Worm (Caenorhabditis elegans) whole organism, early embryonic: Measurements from ENCODE around the gene str-3.
A peak's percentile ranks its signal among the peaks of the same experiment; 100 is the strongest.

Source experiments
- B0310.2 ChIP-seq: sonication (generic microtip); optimal IDR thresholded peaks from 2 replicates; lab custom pipeline; 2016; ENCODE audit warnings: mild to moderate bottlenecking, missing genetic modification characterization, missing compliant biosample characterization
- F13C5.2 ChIP-seq: sonication (generic microtip); optimal IDR thresholded peaks from 2 replicates; lab custom pipeline; 2017; ENCODE audit warnings: mild to moderate bottlenecking, missing genetic modification characterization, inconsistent platforms, missing compliant biosample characterization
- aly-1 ChIP-seq: sonication (generic microtip); optimal IDR thresholded peaks from 2 replicates; lab custom pipeline; 2016; ENCODE audit warnings: missing genetic modification characterization, missing compliant biosample characterization
- ama-1 ChIP-seq: fragments of 150-350 bp; optimal IDR thresholded peaks from 2 replicates; lab custom pipeline; 2014
- ceh-13 ChIP-seq: fragments of 200-800 bp; sonication (Bioruptor generic); optimal IDR thresholded peaks from 2 replicates; lab custom pipeline; 2018; ENCODE audit warnings: mild to moderate bottlenecking, missing genetic modification characterization, missing compliant biosample characterization
- ceh-36 ChIP-seq: sonication (generic microtip); optimal IDR thresholded peaks from 2 replicates; lab custom pipeline; 2016; ENCODE audit warnings: missing genetic modification characterization, inconsistent platforms, missing compliant biosample characterization
- ets-7 ChIP-seq: sonication (generic microtip); optimal IDR thresholded peaks from 2 replicates; lab custom pipeline; 2016; ENCODE audit warnings: missing genotype, missing genetic modification characterization, missing compliant biosample characterization
- flt-1 ChIP-seq: fragments of 200-800 bp; sonication (Bioruptor generic); IDR thresholded peaks from 2 replicates; pipeline ENCODE4 v1.3.6; 2022; ENCODE audit warnings: missing genetic modification characterization, missing compliant biosample characterization
- hmbx-1 ChIP-seq: sonication (generic microtip); optimal IDR thresholded peaks from 2 replicates; lab custom pipeline; 2016; ENCODE audit warnings: mild to moderate bottlenecking, missing genetic modification characterization, missing compliant biosample characterization
- hmg-4 ChIP-seq: fragments of 200-800 bp; sonication (Bioruptor generic); optimal IDR thresholded peaks from 2 replicates; lab custom pipeline; 2018; ENCODE audit warnings: mild to moderate bottlenecking, missing genetic modification characterization, missing compliant biosample characterization
- hnd-1 ChIP-seq: sonication (generic microtip); optimal IDR thresholded peaks from 2 replicates; lab custom pipeline; 2016; ENCODE audit warnings: missing genetic modification characterization, missing compliant biosample characterization
- pes-1 ChIP-seq: fragments of 200-800 bp; sonication (Bioruptor generic); IDR thresholded peaks from 2 replicates; pipeline ENCODE4 v1.3.6; 2022; ENCODE audit warnings: missing genetic modification reagents, missing genetic modification characterization, missing compliant biosample characterization
- scrt-1 ChIP-seq: fragments of 200-800 bp; sonication (Bioruptor generic); IDR thresholded peaks from 2 replicates; pipeline ENCODE4 v1.3.6; 2022; ENCODE audit warnings: missing genetic modification characterization, missing compliant biosample characterization
- sea-1 ChIP-seq: fragments of 200-800 bp; sonication (Bioruptor generic); conservative IDR thresholded peaks from 2 replicates; pipeline ENCODE4 v1.3.6; 2022; ENCODE audit warnings: missing genetic modification characterization, missing compliant biosample characterization
- tbx-11 ChIP-seq: fragments of 200-800 bp; sonication (Bioruptor generic); IDR thresholded peaks from 2 replicates; pipeline ENCODE4 v1.3.6; 2022; ENCODE audit warnings: missing genetic modification characterization, missing compliant biosample characterization
- tbx-37 ChIP-seq: fragments of 200-800 bp; sonication (Bioruptor generic); conservative IDR thresholded peaks from 2 replicates; pipeline ENCODE4 v1.3.6; 2022; ENCODE audit warnings: missing genetic modification reagents, missing genetic modification characterization, missing compliant biosample characterization
- tra-4 ChIP-seq: sonication (generic microtip); optimal IDR thresholded peaks from 2 replicates; lab custom pipeline; 2017; ENCODE audit warnings: missing genetic modification characterization, missing compliant biosample characterization

The str-3 gene

ce11 chrIV:11100271-11100670 is at the start of gene str-3:
TSS of gene str-3 (minus strand) at chrIV:11100371.
- TF ChIP-seq F13C5.2 (tag; lab: Kevin White, UChicago) (no peak), hmg-4 (GFP tag; lab: Kevin White, UChicago) (no peak), B0310.2 (no peak)

- TF ChIP-seq F13C5.2 (tag; lab: Kevin White, UChicago) (peak; percentile 62), hmbx-1 (no peak), tbx-11 (GFP tag; lab: Robert Waterston, UW) (no peak), flt-1 (GFP tag; lab: Robert Waterston, UW) (0 out of 2 replicates have a peak, but pooled peaks have one; percentile 15), pes-1 (peak; percentile 50; the same call in 1 of the 2 replicates), hmg-4 (GFP tag; lab: Kevin White, UChicago) (no peak), B0310.2 (no peak), sea-1 (GFP tag; lab: Robert Waterston, UW) (no peak)
Observed at ce11 chrIV:11149454-11150163, 49.4 kb upstream of the str-3 start, which contains the start of the genes F01G4.6 and pfd-1. TSS of gene F01G4.6 (minus strand) at chrIV:11149504. TSS of gene pfd-1 (plus strand) at chrIV:11150113.

- TF ChIP-seq tbx-11 (GFP tag; lab: Robert Waterston, UW) (no peak), F13C5.2 (tag; lab: Kevin White, UChicago) (no peak), hmg-4 (GFP tag; lab: Kevin White, UChicago) (peak; percentile 31), ama-1 (lab: Kevin White, UChicago) (no peak), pes-1 (no peak), B0310.2 (no peak)
Observed at ce11 chrIV:11148788-11149366, 48.7 kb upstream of the str-3 start.

ce11 chrIV:11146962-11147470 is 46.8 kb upstream of the str-3 start, which contains the start of gene pigq-1:
TSS of gene pigq-1 (minus strand) at chrIV:11147247.
- TF ChIP-seq hnd-1 (tag; lab: Kevin White, UChicago) (no peak), tra-4 (tag; lab: Kevin White, UChicago) (no peak), hmg-4 (GFP tag; lab: Kevin White, UChicago) (no peak), ets-7 (tag; lab: Kevin White, UChicago) (no peak), aly-1 (tag; lab: Kevin White, UChicago) (no peak), ceh-13 (no peak), hmbx-1 (no peak)

ce11 chrIV:11146492-11146891 is 46.3 kb upstream of the str-3 start:
- TF ChIP-seq hmg-4 (GFP tag; lab: Kevin White, UChicago) (no peak), B0310.2 (no peak), sea-1 (GFP tag; lab: Robert Waterston, UW) (no peak), ceh-36 (tag; lab: Kevin White, UChicago) (no peak), ets-7 (tag; lab: Kevin White, UChicago) (no peak)

ce11 chrIV:11145929-11146339 is 45.8 kb upstream of the str-3 start:
- TF ChIP-seq F13C5.2 (tag; lab: Kevin White, UChicago) (no peak), tbx-11 (GFP tag; lab: Robert Waterston, UW) (no peak), B0310.2 (no peak), hnd-1 (tag; lab: Kevin White, UChicago) (no peak), ets-7 (tag; lab: Kevin White, UChicago) (no peak), flt-1 (GFP tag; lab: Robert Waterston, UW) (no peak), tra-4 (tag; lab: Kevin White, UChicago) (no peak), hmbx-1 (no peak), scrt-1 (GFP tag; lab: Robert Waterston, UW) (no peak), hmg-4 (GFP tag; lab: Kevin White, UChicago) (no peak), pes-1 (no peak)

- TF ChIP-seq flt-1 (GFP tag; lab: Robert Waterston, UW): no peak
- no peak for TF ChIP-seq B0310.2
- no peak for TF ChIP-seq hmg-4 (GFP tag; lab: Kevin White, UChicago)
- TF ChIP-seq tra-4 (tag; lab: Kevin White, UChicago): no peak
- TF ChIP-seq ama-1 (lab: Kevin White, UChicago): no peak
- no peak for TF ChIP-seq ceh-13
- TF ChIP-seq ceh-36 (tag; lab: Kevin White, UChicago): no peak
- no peak for TF ChIP-seq tbx-37 (GFP tag; lab: Robert Waterston, UW)
- no peak for TF ChIP-seq pes-1
- no peak for TF ChIP-seq scrt-1 (GFP tag; lab: Robert Waterston, UW)
Observed at ce11 chrIV:11143228-11143444, 43.0 kb upstream of the str-3 start, which contains the start of gene F01G4.4. TSS of gene F01G4.4 (plus strand) at chrIV:11143345.

ce11 chrIV:11142314-11143227 is 42.4 kb upstream of the str-3 start, which contains the start of gene skih-2:
TSS of gene skih-2 (minus strand) at chrIV:11142364.
- TF ChIP-seq scrt-1 (GFP tag; lab: Robert Waterston, UW) (no peak), tbx-37 (GFP tag; lab: Robert Waterston, UW) (no peak), B0310.2 (no peak), ama-1 (lab: Kevin White, UChicago) (no peak), pes-1 (no peak), sea-1 (GFP tag; lab: Robert Waterston, UW) (no peak), hmg-4 (GFP tag; lab: Kevin White, UChicago) (no peak), ets-7 (tag; lab: Kevin White, UChicago) (no peak), ceh-13 (no peak), F13C5.2 (tag; lab: Kevin White, UChicago) (no peak), ceh-36 (tag; lab: Kevin White, UChicago) (no peak), tra-4 (tag; lab: Kevin White, UChicago) (no peak)
